Fruit fly (Drosophila melanogaster) whole organism, prepupa: ENCODE results near the gene SPH93.

ENCODE experiments used
- Blimp-1 ChIP-seq: fragments of 200-800 bp; sonication (Bioruptor generic); optimal IDR thresholded peaks from 3 replicates; lab custom pipeline; 2017; ENCODE audit warnings: missing biosample characterization, missing genetic modification characterization, mild to moderate bottlenecking, moderate library complexity, missing genetic modification reagents
- CG11762 ChIP-seq: fragments of 200-800 bp; sonication (Bioruptor generic); optimal IDR thresholded peaks from 3 replicates; lab custom pipeline; 2016; ENCODE audit warnings: missing biosample characterization, missing genetic modification characterization; ENCODE audit not compliant: insufficient read depth
- CG11902 ChIP-seq: fragments of 200-800 bp; sonication (Bioruptor generic); optimal IDR thresholded peaks from 3 replicates; lab custom pipeline; 2016; ENCODE audit warnings: missing biosample characterization, missing genetic modification characterization
- CG15336 ChIP-seq: fragments of 200-800 bp; sonication (Bioruptor generic); IDR thresholded peaks from 2 replicates; pipeline ENCODE4 v1.3.6; 2022; ENCODE audit warnings: missing biosample characterization, missing genetic modification characterization
- CG1621 ChIP-seq: fragments of 200-800 bp; sonication (Bioruptor generic); optimal IDR thresholded peaks from 3 replicates; lab custom pipeline; 2018; ENCODE audit warnings: missing biosample characterization, mild to moderate bottlenecking, missing genetic modification characterization
- CG16779 ChIP-seq: fragments of 200-800 bp; sonication (Bioruptor generic); optimal IDR thresholded peaks from 3 replicates; lab custom pipeline; 2017; ENCODE audit warnings: missing biosample characterization, mild to moderate bottlenecking, missing genetic modification characterization
- CG3032 ChIP-seq: fragments of 200-800 bp; optimal IDR thresholded peaks from 2 replicates; lab custom pipeline; 2019; ENCODE audit warnings: missing biosample characterization, mild to moderate bottlenecking, missing genetic modification characterization, moderate library complexity
- CG31627 ChIP-seq: fragments of 200-800 bp; sonication (Bioruptor generic); optimal IDR thresholded peaks from 3 replicates; lab custom pipeline; 2016; ENCODE audit warnings: missing biosample characterization, missing genetic modification characterization
- CG32006 ChIP-seq: fragments of 200-800 bp; sonication (Bioruptor generic); optimal IDR thresholded peaks from 3 replicates; lab custom pipeline; 2017; ENCODE audit warnings: missing biosample characterization, mild to moderate bottlenecking, missing genetic modification characterization
- CG34406 ChIP-seq: fragments of 200-800 bp; sonication (Bioruptor generic); optimal IDR thresholded peaks from 3 replicates; lab custom pipeline; 2016; ENCODE audit warnings: missing biosample characterization, missing genetic modification characterization
- CG3919 ChIP-seq: fragments of 200-800 bp; sonication (Bioruptor generic); optimal IDR thresholded peaks from 3 replicates; lab custom pipeline; 2016; ENCODE audit warnings: missing biosample characterization, missing genetic modification characterization
- CG4318 ChIP-seq: fragments of 200-800 bp; sonication (Bioruptor generic); optimal IDR thresholded peaks from 3 replicates; lab custom pipeline; 2017; ENCODE audit warnings: missing biosample characterization, mild to moderate bottlenecking, missing genetic modification characterization
- CG6792 ChIP-seq: fragments of 200-800 bp; sonication (Bioruptor generic); optimal IDR thresholded peaks from 3 replicates; lab custom pipeline; 2016; ENCODE audit warnings: missing biosample characterization, missing genetic modification characterization
- CG6808 ChIP-seq: fragments of 200-800 bp; sonication (Bioruptor generic); optimal IDR thresholded peaks from 3 replicates; lab custom pipeline; 2017; ENCODE audit warnings: missing biosample characterization, missing genetic modification characterization, mild to moderate bottlenecking, moderate library complexity, missing genetic modification reagents
- CG8119 ChIP-seq: fragments of 200-800 bp; sonication (Bioruptor generic); IDR thresholded peaks from 3 replicates; pipeline ENCODE4 v1.3.6; 2022; ENCODE audit warnings: missing biosample characterization, missing genetic modification characterization
- CG8632 ChIP-seq: fragments of 200-800 bp; sonication (Bioruptor generic); optimal IDR thresholded peaks from 3 replicates; lab custom pipeline; 2016; ENCODE audit warnings: missing biosample characterization, missing genetic modification characterization
- CG9139 ChIP-seq: fragments of 200-800 bp; sonication (Bioruptor generic); optimal IDR thresholded peaks from 3 replicates; lab custom pipeline; 2017; ENCODE audit warnings: missing biosample characterization, mild to moderate bottlenecking, missing genetic modification characterization
- Eip78C ChIP-seq: fragments of 200-800 bp; sonication (Bioruptor generic); peaks from one replicate; lab custom pipeline; 2016; ENCODE audit warnings: missing biosample characterization, missing genetic modification characterization
- Eip93F ChIP-seq: fragments of 200-800 bp; sonication (Bioruptor generic); optimal IDR thresholded peaks from 2 replicates; lab custom pipeline; 2016; ENCODE audit warnings: missing biosample characterization, mild to moderate bottlenecking, missing genetic modification characterization
- Ets96B ChIP-seq: fragments of 200-800 bp; optimal IDR thresholded peaks from 2 replicates; lab custom pipeline; 2019; ENCODE audit warnings: missing biosample characterization, mild to moderate bottlenecking, missing genetic modification characterization, moderate library complexity
- Gug ChIP-seq: fragments of 200-800 bp; sonication (Bioruptor generic); IDR thresholded peaks from 2 replicates; pipeline ENCODE4 v1.3.6; 2022; ENCODE audit warnings: missing biosample characterization, missing genetic modification characterization
- Hr38 ChIP-seq: sonication (Bioruptor generic); optimal IDR thresholded peaks from 2 replicates; lab custom pipeline; 2016; ENCODE audit warnings: missing biosample characterization, missing genetic modification characterization
- Hr4 ChIP-seq: fragments of 200-800 bp; sonication (Bioruptor generic); optimal IDR thresholded peaks from 3 replicates; lab custom pipeline; 2016; ENCODE audit warnings: missing biosample characterization, missing genetic modification characterization
- Lpt ChIP-seq: fragments of 200-800 bp; sonication (Bioruptor generic); optimal IDR thresholded peaks from 3 replicates; lab custom pipeline; 2016; ENCODE audit warnings: missing biosample characterization, missing genetic modification characterization
- OdsH ChIP-seq: fragments of 200-800 bp; sonication (Bioruptor generic); optimal IDR thresholded peaks from 3 replicates; lab custom pipeline; 2016; ENCODE audit warnings: missing biosample characterization, missing genetic modification characterization
- Smox ChIP-seq: fragments of 200-800 bp; sonication (Bioruptor generic); optimal IDR thresholded peaks from 3 replicates; lab custom pipeline; 2016; ENCODE audit warnings: missing biosample characterization, missing genetic modification characterization
- Sox102F ChIP-seq: fragments of 200-800 bp; sonication (Bioruptor generic); optimal IDR thresholded peaks from 2 replicates; lab custom pipeline; 2016; ENCODE audit warnings: missing biosample characterization, mild to moderate bottlenecking, missing genetic modification characterization
- Sox14 ChIP-seq: fragments of 200-800 bp; sonication (Bioruptor generic); optimal IDR thresholded peaks from 3 replicates; lab custom pipeline; 2016; ENCODE audit warnings: missing biosample characterization, missing genetic modification characterization
- Sox15 ChIP-seq: fragments of 200-800 bp; sonication (Bioruptor generic); optimal IDR thresholded peaks from 3 replicates; lab custom pipeline; 2016; ENCODE audit warnings: missing biosample characterization, missing genetic modification characterization
- acj6 ChIP-seq: fragments of 200-800 bp; sonication (Bioruptor generic); optimal IDR thresholded peaks from 3 replicates; lab custom pipeline; 2016; ENCODE audit warnings: missing biosample characterization, missing genetic modification characterization
- dac ChIP-seq: fragments of 200-800 bp; sonication (Bioruptor generic); optimal IDR thresholded peaks from 2 replicates; lab custom pipeline; 2017; ENCODE audit warnings: missing biosample characterization, mild to moderate bottlenecking, missing genetic modification characterization
- dsx ChIP-seq: fragments of 200-800 bp; optimal IDR thresholded peaks from 3 replicates; lab custom pipeline; 2019; ENCODE audit warnings: missing biosample characterization, mild to moderate bottlenecking, missing genetic modification characterization, moderate library complexity; ENCODE audit not compliant: poor library complexity, severe bottlenecking
- eg ChIP-seq: fragments of 200-800 bp; sonication (Bioruptor generic); IDR thresholded peaks from 3 replicates; pipeline ENCODE4 v1.3.6; 2022; ENCODE audit warnings: missing biosample characterization, missing genetic modification characterization
- esn ChIP-seq: fragments of 200-800 bp; sonication (Bioruptor generic); optimal IDR thresholded peaks from 2 replicates; lab custom pipeline; 2016; ENCODE audit warnings: missing biosample characterization, mild to moderate bottlenecking, missing genetic modification characterization, moderate library complexity
- fd85E ChIP-seq: fragments of 200-800 bp; sonication (Bioruptor generic); optimal IDR thresholded peaks from 3 replicates; lab custom pipeline; 2016; ENCODE audit warnings: missing biosample characterization, missing genetic modification characterization
- fkh ChIP-seq: fragments of 200-800 bp; sonication (Bioruptor generic); optimal IDR thresholded peaks from 3 replicates; lab custom pipeline; 2017; ENCODE audit warnings: missing biosample characterization, mild to moderate bottlenecking, missing genetic modification characterization, moderate library complexity
- lz ChIP-seq: fragments of 200-800 bp; sonication (Bioruptor generic); optimal IDR thresholded peaks from 3 replicates; lab custom pipeline; 2016; ENCODE audit warnings: missing biosample characterization, missing genetic modification characterization
- salr ChIP-seq, 2 experiments: fragments of 200-800 bp; sonication (Bioruptor generic); optimal IDR thresholded peaks; 3 replicates each; lab custom pipeline; 2016 to 2018; ENCODE audit warnings: missing biosample characterization in 2 of 2, missing genetic modification characterization in 2 of 2, mild to moderate bottlenecking in 1 of 2
- spab ChIP-seq: fragments of 200-800 bp; sonication (Bioruptor generic); optimal IDR thresholded peaks from 2 replicates; lab custom pipeline; 2017; ENCODE audit warnings: missing biosample characterization, mild to moderate bottlenecking, missing genetic modification characterization, missing genetic modification reagents
- ss ChIP-seq, 2 experiments: fragments of 200-800 bp; sonication (Bioruptor generic); optimal IDR thresholded peaks; 2 replicates in 1 of 2; 3 replicates in 1 of 2; lab custom pipeline; 2017 to 2018; ENCODE audit warnings: mild to moderate bottlenecking in 2 of 2, missing biosample characterization in 2 of 2, missing genetic modification characterization in 2 of 2, moderate library complexity in 1 of 2
- svp ChIP-seq: fragments of 200-800 bp; sonication (Bioruptor generic); peaks from one replicate; lab custom pipeline; 2016; ENCODE audit warnings: missing biosample characterization, missing genetic modification characterization
- topi ChIP-seq: fragments of 200-800 bp; sonication (Bioruptor generic); optimal IDR thresholded peaks from 3 replicates; lab custom pipeline; 2016; ENCODE audit warnings: missing biosample characterization, missing genetic modification characterization
- vri ChIP-seq: fragments of 200-800 bp; sonication (Bioruptor generic); optimal IDR thresholded peaks from 3 replicates; lab custom pipeline; 2016; ENCODE audit warnings: missing biosample characterization, mild to moderate bottlenecking, missing genetic modification characterization

Gene SPH93

dm6 chr2L:17480943-17481580 is 25.3 kb upstream of the SPH93 start, which contains the start of the genes fws and Lamtor3 (continued):
- peak; percentile 92 for TF ChIP-seq CG6808
- peak; percentile 96 for TF ChIP-seq Smox (GFP tag; lab: Kevin White, UChicago)
- TF ChIP-seq Eip78C (GFP tag; lab: Kevin White, UChicago), result peak; percentile 99
- TF ChIP-seq CG3032 (tag; lab: Kevin White, UChicago), result peak; percentile 99
- peak; percentile 99 for TF ChIP-seq Ets96B (tag; lab: Kevin White, UChicago)
- peak; percentile 95 for TF ChIP-seq fkh
- TF ChIP-seq CG8632 (GFP tag; lab: Kevin White, UChicago), result peak; percentile 99
- TF ChIP-seq Gug (GFP tag; lab: Robert Waterston, UW), result peak; percentile 99
- peak; percentile 95 for TF ChIP-seq vri (GFP tag; lab: Kevin White, UChicago)
- peak; percentile 99 for TF ChIP-seq CG4318 (GFP tag; lab: Kevin White, UChicago)
- TF ChIP-seq Sox14, result peak; percentile 98
- TF ChIP-seq Sox102F (GFP tag; lab: Kevin White, UChicago), result peak; percentile 98
- peak; percentile 98 for TF ChIP-seq lz (GFP tag; lab: Kevin White, UChicago)
- TF ChIP-seq CG34406 (GFP tag; lab: Kevin White, UChicago), result peak; percentile 99
- peak; percentile 98 for TF ChIP-seq topi (GFP tag; lab: Kevin White, UChicago)
- peak; percentile 98 for TF ChIP-seq CG11762 (GFP tag; lab: Kevin White, UChicago)
- peak; percentile 100 for TF ChIP-seq eg
- TF ChIP-seq Hr38, result peak; percentile 37
- TF ChIP-seq ss (GFP tag; optimal IDR thresholded peaks at IDR 0.05; lab: Kevin White, UChicago), result peak; percentile 87 to 93
- TF ChIP-seq CG16779 (tag; lab: Kevin White, UChicago), result peak; percentile 95
- TF ChIP-seq fd85E (GFP tag; lab: Kevin White, UChicago), result peak; percentile 93
- peak; percentile 98 for TF ChIP-seq CG6792
- TF ChIP-seq CG8119, result peak; percentile 99
- peak; percentile 99 for TF ChIP-seq dac (GFP tag; lab: Kevin White, UChicago)
- peak; percentile 99 for TF ChIP-seq Sox15
- peak; percentile 99 for TF ChIP-seq CG15336 (GFP tag; lab: Robert Waterston, UW)
- peak; percentile 99 for TF ChIP-seq Lpt (GFP tag; lab: Kevin White, UChicago)
- TF ChIP-seq acj6 (GFP tag; lab: Kevin White, UChicago), result peak; percentile 99
- TF ChIP-seq, all 60 proteins: peak for 60

dm6 chr2L:17477710-17478109 is 22.0 kb upstream of the SPH93 start, which contains the start of gene cass:
Gene cass (minus strand): TSS chr2L:17477888.
- TF ChIP-seq dsx (peak; percentile 10), CG16779 (tag; lab: Kevin White, UChicago) (no peak), Eip78C (GFP tag; lab: Kevin White, UChicago) (peak; percentile 74), esn (GFP tag; lab: Kevin White, UChicago) (peak; percentile 36), CG9139 (GFP tag; lab: Kevin White, UChicago) (no peak), svp (GFP tag; lab: Kevin White, UChicago) (peak; percentile 19), Sox14 (peak; percentile 2)

- TF ChIP-seq CG1621 (tag; lab: Kevin White, UChicago) (peak; percentile 13), Lpt (GFP tag; lab: Kevin White, UChicago) (no peak), CG8119 (peak; percentile 50; the same call in 2 of the 3 replicates), vri (GFP tag; lab: Kevin White, UChicago) (peak; percentile 44), OdsH (GFP tag; lab: Kevin White, UChicago) (no peak), CG11902 (GFP tag; lab: Kevin White, UChicago) (no peak), CG34406 (GFP tag; lab: Kevin White, UChicago) (no peak), Gug (GFP tag; lab: Robert Waterston, UW) (no peak), CG16779 (tag; lab: Kevin White, UChicago) (no peak), spab (GFP tag; lab: Kevin White, UChicago) (no peak), Smox (GFP tag; lab: Kevin White, UChicago) (no peak), CG3919 (GFP tag; lab: Kevin White, UChicago) (no peak), salr (GFP tag; optimal IDR thresholded peaks at IDR 0.05; lab: Kevin White, UChicago) (no peak), Sox102F (GFP tag; lab: Kevin White, UChicago) (no peak), dsx (peak; percentile 12), Blimp-1 (GFP tag; lab: Kevin White, UChicago) (peak; percentile 4), Eip93F (GFP tag; lab: Kevin White, UChicago) (peak; percentile 15), Hr4 (GFP tag; lab: Kevin White, UChicago) (no peak), CG31627 (GFP tag; lab: Kevin White, UChicago) (no peak), CG32006 (GFP tag; lab: Kevin White, UChicago) (no peak), topi (GFP tag; lab: Kevin White, UChicago) (no peak)
Observed at dm6 chr2L:17472582-17473524, 17.1 kb upstream of the SPH93 start, which contains the start of gene BicD. Gene BicD (minus strand): TSS chr2L:17473215.
